Fruit fly (Drosophila melanogaster): ENCODE measurements around the gene Sry-beta.

Sry-beta gene

DNA sequence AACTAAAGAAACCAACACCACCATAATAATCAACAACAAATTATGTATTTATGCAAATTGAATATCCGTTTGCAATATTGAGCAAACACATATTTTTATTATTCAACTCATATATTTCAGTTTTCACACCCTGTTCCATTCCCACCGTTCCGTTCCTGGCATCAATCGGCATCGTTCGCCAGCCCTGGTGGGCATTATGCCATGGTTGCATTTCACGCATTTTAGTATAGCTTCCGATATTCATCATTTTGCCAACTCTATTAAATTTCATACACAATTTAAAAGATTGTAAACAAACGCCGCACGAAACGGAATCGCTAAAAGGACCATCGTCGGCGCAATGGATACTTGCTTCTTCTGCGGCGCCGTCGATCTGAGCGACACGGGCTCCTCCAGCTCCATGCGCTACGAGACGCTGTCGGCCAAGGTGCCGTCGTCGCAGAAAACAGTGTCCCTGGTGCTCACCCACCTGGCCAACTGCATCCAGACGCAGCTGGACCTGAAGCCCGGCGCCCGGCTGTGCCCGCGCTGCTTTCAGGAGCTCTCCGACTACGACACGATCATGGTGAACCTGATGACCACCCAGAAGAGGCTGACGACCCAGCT is 3.7 kb downstream of the Sry-beta start, which contains the start of gene Sry-delta (continued):
- no peak for TF ChIP-seq zf30C (GFP tag; optimal IDR thresholded peaks at IDR 0.05)
- TF ChIP-seq Kr (GFP tag; optimal IDR thresholded peaks at IDR 0.05) = no peak
- TF ChIP-seq mld (GFP tag; IDR thresholded peaks at IDR 0.05; ENCODE audit: partially characterized antibody) = peak; percentile 41; the same call in 1 of the 3 replicates
- no peak for TF ChIP-seq Stat92E (GFP tag; optimal IDR thresholded peaks at IDR 0.05)
- peak; percentile 75 for TF ChIP-seq trh (GFP tag; optimal IDR thresholded peaks at IDR 0.05)
- TF ChIP-seq HmgD (GFP tag; optimal IDR thresholded peaks at IDR 0.05) = peak; percentile 96
- peak; percentile 64 for TF ChIP-seq esg (GFP tag; conservative IDR thresholded peaks at IDR 0.05)
- peak; percentile 61 for TF ChIP-seq Mes4 (GFP tag; optimal IDR thresholded peaks at IDR 0.05)
- peak; percentile 40 for TF ChIP-seq Ssrp (tag; optimal IDR thresholded peaks at IDR 0.05)
- TF ChIP-seq Tbp (GFP tag; optimal IDR thresholded peaks at IDR 0.05) = peak; percentile 47
- peak; percentile 28 for TF ChIP-seq cato (GFP tag; optimal IDR thresholded peaks at IDR 0.05; ENCODE audit: borderline replicate concordance)
- TF ChIP-seq CG9215 (GFP tag; IDR thresholded peaks at IDR 0.05) = peak; percentile 75
- TF ChIP-seq sim (GFP tag; IDR thresholded peaks at IDR 0.05) = no peak
- peak; percentile 50 for TF ChIP-seq CG6683 (GFP tag; optimal IDR thresholded peaks at IDR 0.05)
- TF ChIP-seq E2f2 (GFP tag; IDR thresholded peaks at IDR 0.05) = peak; percentile 73
- TF ChIP-seq CG5180 (GFP tag; optimal IDR thresholded peaks at IDR 0.05) = no peak
- peak; percentile 64 for TF ChIP-seq Six4 (GFP tag; optimal IDR thresholded peaks at IDR 0.05)
- TF ChIP-seq CG4360 (GFP tag; IDR thresholded peaks at IDR 0.05) = no peak
- TF ChIP-seq CG32767 (GFP tag; IDR thresholded peaks at IDR 0.05) = peak; percentile 71
- TF ChIP-seq CG18476 (GFP tag; optimal IDR thresholded peaks at IDR 0.05) = peak; percentile 53
- TF ChIP-seq CG12769 (tag; optimal IDR thresholded peaks at IDR 0.05) = no peak
- no peak for TF ChIP-seq Sox100B (GFP tag; optimal IDR thresholded peaks at IDR 0.05)
- TF ChIP-seq CG8290 (GFP tag; optimal IDR thresholded peaks at IDR 0.05) = peak; percentile 72
- peak in 1 of 2 experiments; percentile 37 for TF ChIP-seq CG8290 (tag; optimal IDR thresholded peaks at IDR 0.05)
- no peak for TF ChIP-seq hth (optimal IDR thresholded peaks at IDR 0.05)
- peak; percentile 3 for TF ChIP-seq CG14965 (GFP tag; optimal IDR thresholded peaks at IDR 0.05; ENCODE audit: borderline replicate concordance)
- TF ChIP-seq odd (GFP tag; optimal IDR thresholded peaks at IDR 0.05) = no peak
- peak; percentile 21 for TF ChIP-seq kah (GFP tag; optimal IDR thresholded peaks at IDR 0.05)
- peak; percentile 74 for TF ChIP-seq Bteb2 (GFP tag; optimal IDR thresholded peaks at IDR 0.05)
- TF ChIP-seq Hr78 (GFP tag; optimal IDR thresholded peaks at IDR 0.05) = no peak
- peak; percentile 70 for TF ChIP-seq CG8089 (GFP tag; optimal IDR thresholded peaks at IDR 0.05)
- TF ChIP-seq ems (GFP tag; optimal IDR thresholded peaks at IDR 0.05) = peak; percentile 69
- peak; percentile 90 for TF ChIP-seq HLH54F (GFP tag; optimal IDR thresholded peaks at IDR 0.05)
- peak; percentile 54 for TF ChIP-seq cad (GFP tag; optimal IDR thresholded peaks at IDR 0.05)
- peak; percentile 66; the same call in 1 of the 2 replicates for TF ChIP-seq inv (GFP tag; IDR thresholded peaks at IDR 0.05; ENCODE audit: partially characterized antibody)
- no peak for TF ChIP-seq CG11696 (GFP tag; IDR thresholded peaks at IDR 0.05)
- peak; percentile 93 for TF ChIP-seq stwl (tag; optimal IDR thresholded peaks at IDR 0.05)
- TF ChIP-seq tio (GFP tag; optimal IDR thresholded peaks at IDR 0.05) = no peak
- peak; percentile 60 for TF ChIP-seq CG31388 (GFP tag; optimal IDR thresholded peaks at IDR 0.05)
- TF ChIP-seq Doc3 (GFP tag; IDR thresholded peaks at IDR 0.05; ENCODE audit: partially characterized antibody) = peak; percentile 65; the same call in 2 of the 3 replicates
- peak; percentile 16 for TF ChIP-seq CTCF (GFP tag; optimal IDR thresholded peaks at IDR 0.05)
- peak; percentile 81 for TF ChIP-seq sna (GFP tag; IDR thresholded peaks at IDR 0.05; ENCODE audit: partially characterized antibody)
- TF ChIP-seq da (GFP tag; optimal IDR thresholded peaks at IDR 0.05) = peak; percentile 31
- peak; percentile 85 for TF ChIP-seq CG1024 (GFP tag; IDR thresholded peaks at IDR 0.05)
- TF ChIP-seq CG12104 (GFP tag; optimal IDR thresholded peaks at IDR 0.05) = peak; percentile 54
- TF ChIP-seq pho (GFP tag; optimal IDR thresholded peaks at IDR 0.05) = peak; percentile 91
- peak; percentile 88 for TF ChIP-seq CG14710 (tag; optimal IDR thresholded peaks at IDR 0.05)
- TF ChIP-seq CG4328 (GFP tag; optimal IDR thresholded peaks at IDR 0.05) = peak; percentile 57
- TF ChIP-seq gt (GFP tag; IDR thresholded peaks at IDR 0.05) = no peak
- no peak for TF ChIP-seq CG2678 (tag; optimal IDR thresholded peaks at IDR 0.05)

Measured in whole organism, embryonic.